Worm (Caenorhabditis elegans): ENCODE results near the gene clc-29.

Gene clc-29

ce11 chrIII:8356407-8356881, 8.7 kb upstream of the clc-29 start:
- no peak for TF ChIP-seq mec-3 (tag; optimal IDR thresholded peaks at IDR 0.05; ENCODE audit: borderline replicate concordance)
- TF ChIP-seq Y22D7AL.16 (tag; optimal IDR thresholded peaks at IDR 0.05) = no peak
- peak; percentile 39 for TF ChIP-seq ceh-2 (tag; optimal IDR thresholded peaks at IDR 0.05)
- TF ChIP-seq che-1 (tag; optimal IDR thresholded peaks at IDR 0.05) = peak; percentile 12
- peak; percentile 14 for TF ChIP-seq elt-2 (tag; optimal IDR thresholded peaks at IDR 0.05)
- no peak for TF ChIP-seq ceh-45 (GFP tag; IDR thresholded peaks at IDR 0.05)
- peak; percentile 37 for TF ChIP-seq ceh-14 (tag; optimal IDR thresholded peaks at IDR 0.05)
- no peak for TF ChIP-seq K09A11.1 (tag; optimal IDR thresholded peaks at IDR 0.05; ENCODE audit: insufficient read depth)
- TF ChIP-seq ttx-3 (tag; optimal IDR thresholded peaks at IDR 0.05) = no peak
- peak; percentile 26 for TF ChIP-seq ref-2 (tag; optimal IDR thresholded peaks at IDR 0.05)
- no peak for TF ChIP-seq ceh-30 (tag; optimal IDR thresholded peaks at IDR 0.05)
- TF ChIP-seq madf-2 (tag; optimal IDR thresholded peaks at IDR 0.05) = no peak
- peak; percentile 40 for TF ChIP-seq pros-1 (tag; optimal IDR thresholded peaks at IDR 0.05)
- TF ChIP-seq sdc-2 (tag; optimal IDR thresholded peaks at IDR 0.05) = peak; percentile 7
- no peak for TF ChIP-seq pha-2 (tag; optimal IDR thresholded peaks at IDR 0.05)
- TF ChIP-seq fax-1 (tag; optimal IDR thresholded peaks at IDR 0.05) = no peak
- no peak for TF ChIP-seq dve-1 (tag; optimal IDR thresholded peaks at IDR 0.05)
- peak; percentile 81 for TF ChIP-seq ceh-18 (tag; optimal IDR thresholded peaks at IDR 0.05)
- no peak for TF ChIP-seq F13H6.1 (tag; optimal IDR thresholded peaks at IDR 0.05)
- TF ChIP-seq hlh-6 (tag; optimal IDR thresholded peaks at IDR 0.05) = peak; percentile 25
- no peak for TF ChIP-seq pha-4 (tag; optimal IDR thresholded peaks at IDR 0.05)
- no peak for TF ChIP-seq unc-86 (tag; optimal IDR thresholded peaks at IDR 0.05)
- no peak for TF ChIP-seq ahr-1 (tag; optimal IDR thresholded peaks at IDR 0.05)
- TF ChIP-seq unc-42 (tag; optimal IDR thresholded peaks at IDR 0.05) = peak; percentile 55
- TF ChIP-seq fkh-6 (tag; optimal IDR thresholded peaks at IDR 0.05) = no peak
- TF ChIP-seq tbx-7 (tag; optimal IDR thresholded peaks at IDR 0.05) = peak; percentile 37
- no peak for TF ChIP-seq ama-1 (optimal IDR thresholded peaks at IDR 0.05)
- TF ChIP-seq syd-9 (tag; optimal IDR thresholded peaks at IDR 0.05) = peak; percentile 56
- TF ChIP-seq sox-2 (GFP tag; IDR thresholded peaks at IDR 0.05) = no peak; the same call in 1 of the 2 replicates
- peak; percentile 14 for TF ChIP-seq unc-55 (GFP tag; optimal IDR thresholded peaks at IDR 0.05)
- TF ChIP-seq ceh-34 (tag; optimal IDR thresholded peaks at IDR 0.05) = peak; percentile 70
- peak; percentile 10 for TF ChIP-seq hlh-30 (tag; optimal IDR thresholded peaks at IDR 0.05; ENCODE audit: insufficient read depth)
- TF ChIP-seq ceh-31 (tag; optimal IDR thresholded peaks at IDR 0.05) = peak; percentile 85
- TF ChIP-seq nfya-1 (tag; optimal IDR thresholded peaks at IDR 0.05) = peak; percentile 87
- TF ChIP-seq unc-3 (GFP tag; conservative IDR thresholded peaks at IDR 0.05) = no peak
- TF ChIP-seq unc-3 (tag; optimal IDR thresholded peaks at IDR 0.05) = no peak
- TF ChIP-seq fkh-10 (GFP tag; optimal IDR thresholded peaks at IDR 0.05) = no peak
- peak; percentile 55 for TF ChIP-seq eyg-1 (tag; optimal IDR thresholded peaks at IDR 0.05)
- TF ChIP-seq lin-11 (tag; optimal IDR thresholded peaks at IDR 0.05) = peak; percentile 8
- no peak for TF ChIP-seq nhr-11 (tag; optimal IDR thresholded peaks at IDR 0.05)
- peak; percentile 60 for TF ChIP-seq tbx-2 (tag; optimal IDR thresholded peaks at IDR 0.05)
- no peak for TF ChIP-seq sox-4 (tag; optimal IDR thresholded peaks at IDR 0.05)
- TF ChIP-seq C38D4.7 (GFP tag; optimal IDR thresholded peaks at IDR 0.05) = no peak

ce11 chrIII:8355462-8355815, 7.7 kb upstream of the clc-29 start:
- TF ChIP-seq nhr-232 (tag; optimal IDR thresholded peaks at IDR 0.05) = no peak
- TF ChIP-seq ceh-2 (tag; optimal IDR thresholded peaks at IDR 0.05) = no peak
- no peak for TF ChIP-seq sox-2 (GFP tag; IDR thresholded peaks at IDR 0.05)
- no peak for TF ChIP-seq hlh-30 (tag; optimal IDR thresholded peaks at IDR 0.05; ENCODE audit: insufficient read depth)
- no peak for TF ChIP-seq F13H6.1 (tag; optimal IDR thresholded peaks at IDR 0.05)
- TF ChIP-seq T23F11.4 (GFP tag; optimal IDR thresholded peaks at IDR 0.05) = no peak
- no peak for TF ChIP-seq odd-2 (tag; optimal IDR thresholded peaks at IDR 0.05)
- no peak for TF ChIP-seq che-1 (tag; optimal IDR thresholded peaks at IDR 0.05)
- TF ChIP-seq ceh-18 (tag; optimal IDR thresholded peaks at IDR 0.05) = no peak
- TF ChIP-seq unc-42 (tag; optimal IDR thresholded peaks at IDR 0.05) = no peak
- TF ChIP-seq ceh-30 (tag; optimal IDR thresholded peaks at IDR 0.05) = no peak
